Fruit fly (Drosophila melanogaster): ENCODE measurements around the gene smog.

The smog gene

dm6 chr2L:4819995-4820394 lies 32.7 kb upstream of the smog start (continued):
- TF ChIP-seq Hr4 (GFP tag; optimal IDR thresholded peaks at IDR 0.05) (peak; percentile 37), CG1621 (tag; optimal IDR thresholded peaks at IDR 0.05) (no peak), CG31627 (GFP tag; optimal IDR thresholded peaks at IDR 0.05) (peak; percentile 23), cyc (GFP tag; optimal IDR thresholded peaks at IDR 0.05) (no peak), CG7368 (GFP tag; optimal IDR thresholded peaks at IDR 0.05) (no peak), Sox102F (GFP tag; optimal IDR thresholded peaks at IDR 0.05) (no peak), CG34406 (GFP tag; optimal IDR thresholded peaks at IDR 0.05) (no peak), CG10669 (GFP tag; optimal IDR thresholded peaks at IDR 0.05) (no peak), Gug (GFP tag; IDR thresholded peaks at IDR 0.05) (no peak), CG32006 (GFP tag; optimal IDR thresholded peaks at IDR 0.05) (peak; percentile 27), Eip78C (GFP tag) (peak; percentile 70), ss (GFP tag; optimal IDR thresholded peaks at IDR 0.05) (no peak), CG8319 (GFP tag; optimal IDR thresholded peaks at IDR 0.05) (no peak), CG9139 (GFP tag; optimal IDR thresholded peaks at IDR 0.05) (no peak), topi (GFP tag; optimal IDR thresholded peaks at IDR 0.05) (no peak), vri (GFP tag; optimal IDR thresholded peaks at IDR 0.05) (no peak)

dm6 chr2L:4820448-4821318 lies 32.0 kb upstream of the smog start:
- TF ChIP-seq CG6808 (GFP tag; optimal IDR thresholded peaks at IDR 0.05) (no peak), achi (GFP tag; optimal IDR thresholded peaks at IDR 0.05) (peak; percentile 74), Sox102F (GFP tag; optimal IDR thresholded peaks at IDR 0.05) (peak; percentile 75), Hr4 (GFP tag; optimal IDR thresholded peaks at IDR 0.05) (peak; percentile 71), CG8119 (GFP tag; IDR thresholded peaks at IDR 0.05) (peak; percentile 42; the same call in 2 of the 3 replicates), ss (GFP tag; optimal IDR thresholded peaks at IDR 0.05) (no peak), acj6 (GFP tag; optimal IDR thresholded peaks at IDR 0.05) (peak; percentile 82), CG6276 (GFP tag; optimal IDR thresholded peaks at IDR 0.05) (no peak), CG6163 (GFP tag; IDR thresholded peaks at IDR 0.05) (peak; percentile 50), Sox15 (GFP tag; optimal IDR thresholded peaks at IDR 0.05) (peak; percentile 51), Gug (GFP tag; IDR thresholded peaks at IDR 0.05) (peak; percentile 49), CG3032 (tag; optimal IDR thresholded peaks at IDR 0.05) (peak; percentile 78), dac (GFP tag; optimal IDR thresholded peaks at IDR 0.05) (peak; percentile 32), Smox (GFP tag; optimal IDR thresholded peaks at IDR 0.05) (peak; percentile 79), CG11762 (GFP tag; optimal IDR thresholded peaks at IDR 0.05; ENCODE audit: insufficient read depth) (peak; percentile 68), eg (GFP tag; IDR thresholded peaks at IDR 0.05) (no peak), CG4318 (GFP tag; optimal IDR thresholded peaks at IDR 0.05) (peak; percentile 48), spab (GFP tag; optimal IDR thresholded peaks at IDR 0.05) (no peak), CG10669 (GFP tag; optimal IDR thresholded peaks at IDR 0.05) (peak; percentile 78), CG32006 (GFP tag; optimal IDR thresholded peaks at IDR 0.05) (peak; percentile 82), Hr38 (GFP tag; optimal IDR thresholded peaks at IDR 0.05) (no peak), CG31627 (GFP tag; optimal IDR thresholded peaks at IDR 0.05) (peak; percentile 81), net (GFP tag; optimal IDR thresholded peaks at IDR 0.05) (no peak), Lpt (GFP tag; optimal IDR thresholded peaks at IDR 0.05) (peak; percentile 28), CG6792 (GFP tag; optimal IDR thresholded peaks at IDR 0.05) (peak; percentile 79), CG16779 (tag; optimal IDR thresholded peaks at IDR 0.05) (no peak), lz (GFP tag; optimal IDR thresholded peaks at IDR 0.05) (peak; percentile 77), CG6854 (GFP tag; optimal IDR thresholded peaks at IDR 0.05) (peak; percentile 1), CG1621 (tag; optimal IDR thresholded peaks at IDR 0.05) (peak; percentile 58), CG8632 (GFP tag; optimal IDR thresholded peaks at IDR 0.05) (peak; percentile 64), CG3919 (GFP tag; optimal IDR thresholded peaks at IDR 0.05) (peak; percentile 75), Ets21C (GFP tag; optimal IDR thresholded peaks at IDR 0.05) (peak; percentile 65), Hr39 (GFP tag; optimal IDR thresholded peaks at IDR 0.05) (peak; percentile 78), Eip78C (GFP tag) (no peak), Eip93F (GFP tag; optimal IDR thresholded peaks at IDR 0.05) (peak; percentile 40), pdm3 (GFP tag; optimal IDR thresholded peaks at IDR 0.05) (peak; percentile 72), Sox14 (GFP tag; optimal IDR thresholded peaks at IDR 0.05) (peak; percentile 78), vri (GFP tag; optimal IDR thresholded peaks at IDR 0.05) (peak; percentile 67), CG34406 (GFP tag; optimal IDR thresholded peaks at IDR 0.05) (peak; percentile 73), Blimp-1 (GFP tag; optimal IDR thresholded peaks at IDR 0.05) (peak; percentile 49), cyc (GFP tag; optimal IDR thresholded peaks at IDR 0.05) (peak; percentile 71), fd85E (GFP tag; optimal IDR thresholded peaks at IDR 0.05) (peak; percentile 30)

Measured in whole organism, prepupa.